Fruit fly (Drosophila melanogaster) whole organism, adult: ENCODE results near the gene CG32987.

Source experiments
- CG11617 ChIP-seq: fragments of 200-800 bp; sonication (Bioruptor generic); optimal IDR thresholded peaks from 2 replicates; lab custom pipeline; 2017; ENCODE audit warnings: mild to moderate bottlenecking, missing biosample characterization, missing genetic modification reagents, missing genetic modification characterization
- CG12768 ChIP-seq: fragments of 200-800 bp; sonication (Bioruptor generic); optimal IDR thresholded peaks from 2 replicates; lab custom pipeline; 2017; ENCODE audit warnings: missing biosample characterization, missing genetic modification characterization, mild to moderate bottlenecking, moderate library complexity, missing genetic modification reagents
- CG1620 ChIP-seq: fragments of 200-800 bp; sonication (Bioruptor generic); optimal IDR thresholded peaks from 2 replicates; lab custom pipeline; 2016; ENCODE audit warnings: missing biosample characterization, missing genetic modification characterization
- CG33017 ChIP-seq: fragments of 200-800 bp; sonication (Bioruptor generic); optimal IDR thresholded peaks from 2 replicates; lab custom pipeline; 2018; ENCODE audit warnings: missing biosample characterization, mild to moderate bottlenecking, missing genetic modification characterization, moderate library complexity
- CG5204 ChIP-seq: fragments of 200-800 bp; sonication (Bioruptor generic); optimal IDR thresholded peaks from 2 replicates; lab custom pipeline; 2016; ENCODE audit warnings: missing biosample characterization, missing genetic modification characterization
- CG7045 ChIP-seq: fragments of 200-800 bp; sonication (Bioruptor generic); optimal IDR thresholded peaks from 2 replicates; lab custom pipeline; 2017; ENCODE audit warnings: missing biosample characterization, mild to moderate bottlenecking, missing genetic modification characterization
- Crg-1 ChIP-seq: fragments of 200-800 bp; sonication (Bioruptor generic); optimal IDR thresholded peaks from 2 replicates; lab custom pipeline; 2016; ENCODE audit warnings: missing biosample characterization, missing genetic modification characterization
- Mnt ChIP-seq: fragments of 200-800 bp; sonication (Bioruptor generic); optimal IDR thresholded peaks from 2 replicates; lab custom pipeline; 2016; ENCODE audit warnings: missing biosample characterization, mild to moderate bottlenecking, missing genetic modification characterization
- cnc ChIP-seq, 2 experiments: fragments of >200 bp; optimal IDR thresholded peaks; 2 replicates each; lab custom pipeline; 2017
- kay ChIP-seq: fragments of 200-800 bp; sonication (Bioruptor generic); peaks from one replicate; lab custom pipeline; 2016; ENCODE audit warnings: missing biosample characterization, missing genetic modification characterization, borderline replicate concordance
- ovo ChIP-seq: fragments of 200-800 bp; sonication (Bioruptor generic); optimal IDR thresholded peaks from 2 replicates; lab custom pipeline; 2016; ENCODE audit warnings: missing biosample characterization, missing genetic modification characterization
- pad ChIP-seq: fragments of 200-800 bp; sonication (Bioruptor generic); optimal IDR thresholded peaks from 3 replicates; lab custom pipeline; 2017; ENCODE audit warnings: missing biosample characterization, missing genetic modification characterization, mild to moderate bottlenecking, moderate library complexity, missing genetic modification reagents
- toe ChIP-seq: fragments of 200-800 bp; sonication (Bioruptor generic); optimal IDR thresholded peaks from 2 replicates; lab custom pipeline; 2016; ENCODE audit warnings: missing biosample characterization, missing genetic modification characterization

dm6 chr2L:8844693-8845092, 18.9 kb upstream of the CG32987 start:
- TF ChIP-seq CG33017 (tag; lab: Kevin White, UChicago), result no peak
- TF ChIP-seq CG7045 (GFP tag; lab: Kevin White, UChicago), result no peak
- no peak for TF ChIP-seq CG12768 (GFP tag; lab: Kevin White, UChicago)
- TF ChIP-seq cnc (optimal IDR thresholded peaks at IDR 0.05; lab: Kevin White, UChicago), result no peak
- TF ChIP-seq CG5204 (GFP tag; lab: Kevin White, UChicago), result no peak
- no peak for TF ChIP-seq CG11617
- TF ChIP-seq kay, result no peak
- TF ChIP-seq toe (GFP tag; lab: Kevin White, UChicago), result no peak
- no peak for TF ChIP-seq ovo (GFP tag; lab: Kevin White, UChicago)
- no peak for TF ChIP-seq Mnt
- no peak for TF ChIP-seq CG1620 (GFP tag; lab: Kevin White, UChicago)
- TF ChIP-seq Crg-1, result no peak
- TF ChIP-seq pad (GFP tag; lab: Kevin White, UChicago), result no peak
